Fruit fly (Drosophila melanogaster): ENCODE results near the gene dos.
A peak's percentile ranks its signal among the peaks of the same experiment; 100 is the strongest.

dm6 chr3L:2572907-2573591 is 16.2 kb upstream of the dos start:
- no peak for TF ChIP-seq ovo (GFP tag; optimal IDR thresholded peaks at IDR 0.05)
- peak; percentile 69 for TF ChIP-seq cic (GFP tag; optimal IDR thresholded peaks at IDR 0.05)
- TF ChIP-seq CG7045 (GFP tag; optimal IDR thresholded peaks at IDR 0.05): no peak
- no peak for TF ChIP-seq tj (GFP tag; optimal IDR thresholded peaks at IDR 0.05)
- TF ChIP-seq CG5204 (GFP tag; optimal IDR thresholded peaks at IDR 0.05): no peak
